Worm (Caenorhabditis elegans) whole organism, L2 larva: ENCODE results near the gene H03G16.7.

Experiments
- aly-2 ChIP-seq: fragments of 150-350 bp; optimal IDR thresholded peaks from 2 replicates; lab custom pipeline; 2014; ENCODE audit warnings: missing biosample characterization, missing genetic modification characterization
- crh-2 ChIP-seq: sonication (generic microtip); optimal IDR thresholded peaks from 2 replicates; lab custom pipeline; 2017; ENCODE audit warnings: missing biosample characterization, missing genetic modification characterization
- elt-1 ChIP-seq: fragments of 150-350 bp; optimal IDR thresholded peaks from 2 replicates; lab custom pipeline; 2014; ENCODE audit warnings: missing biosample characterization, missing genetic modification characterization
- lin-13 ChIP-seq: fragments of 150-350 bp; optimal IDR thresholded peaks from 2 replicates; lab custom pipeline; 2014; ENCODE audit warnings: missing biosample characterization, missing genetic modification reagents, missing genetic modification characterization
- nhr-10 ChIP-seq: sonication (generic microtip); optimal IDR thresholded peaks from 2 replicates; lab custom pipeline; 2017; ENCODE audit warnings: missing biosample characterization, missing genetic modification characterization
- nhr-12 ChIP-seq: fragments of 150-350 bp; optimal IDR thresholded peaks from 2 replicates; lab custom pipeline; 2014; ENCODE audit warnings: missing biosample characterization, missing genetic modification characterization
- nhr-23 ChIP-seq: fragments of 150-350 bp; optimal IDR thresholded peaks from 2 replicates; lab custom pipeline; 2014; ENCODE audit warnings: missing biosample characterization, missing genetic modification reagents, missing genetic modification characterization
- nhr-237 ChIP-seq: fragments of 150-350 bp; optimal IDR thresholded peaks from 2 replicates; lab custom pipeline; 2014; ENCODE audit warnings: missing biosample characterization, missing genetic modification characterization
- snpc-4 ChIP-seq: fragments of 150-350 bp; optimal IDR thresholded peaks from 2 replicates; lab custom pipeline; 2014; ENCODE audit warnings: missing biosample characterization, missing genetic modification characterization
- unc-55 ChIP-seq: fragments of 150-350 bp; sonication (generic microtip); optimal IDR thresholded peaks from 3 replicates; lab custom pipeline; 2014; ENCODE audit warnings: missing biosample characterization, missing genetic modification reagents, missing genetic modification characterization
- unc-62 ChIP-seq: fragments of 150-350 bp; optimal IDR thresholded peaks from 2 replicates; lab custom pipeline; 2014; ENCODE audit warnings: missing biosample characterization, missing genetic modification reagents, missing genetic modification characterization
- ztf-11 ChIP-seq: sonication (generic microtip); optimal IDR thresholded peaks from 2 replicates; lab custom pipeline; 2017; ENCODE audit warnings: missing biosample characterization, missing genetic modification characterization
- ztf-4 ChIP-seq: fragments of 150-350 bp; optimal IDR thresholded peaks from 2 replicates; lab custom pipeline; 2014; ENCODE audit warnings: missing biosample characterization, missing genetic modification characterization

ce11 chrX:15050006-15050405, 5.8 kb downstream of the H03G16.7 start:
- TF ChIP-seq lin-13 (GFP tag; lab: Kevin White, UChicago), result no peak
- TF ChIP-seq unc-55 (GFP tag; lab: Kevin White, UChicago), result no peak
- no peak for TF ChIP-seq ztf-11 (tag; lab: Kevin White, UChicago)
- no peak for TF ChIP-seq ztf-4 (tag; lab: Kevin White, UChicago)
- TF ChIP-seq nhr-10 (tag; lab: Kevin White, UChicago), result no peak
- TF ChIP-seq nhr-12, result no peak
- TF ChIP-seq elt-1 (tag; lab: Kevin White, UChicago), result no peak
- TF ChIP-seq snpc-4 (tag; lab: Kevin White, UChicago), result no peak
- no peak for TF ChIP-seq crh-2 (tag; lab: Kevin White, UChicago)
- no peak for TF ChIP-seq nhr-237
- no peak for TF ChIP-seq aly-2 (tag; lab: Kevin White, UChicago)
- TF ChIP-seq nhr-23 (tag; lab: Kevin White, UChicago), result no peak
- TF ChIP-seq unc-62 (GFP tag; lab: Kevin White, UChicago), result no peak
